Worm (Caenorhabditis elegans): Measurements from ENCODE around the gene atat-2.

- no peak for TF ChIP-seq ama-1 (optimal IDR thresholded peaks at IDR 0.05)
- TF ChIP-seq hmg-4 (GFP tag; optimal IDR thresholded peaks at IDR 0.05), result no peak
- no peak for TF ChIP-seq sea-1 (GFP tag; conservative IDR thresholded peaks at IDR 0.05)
- TF ChIP-seq ceh-36 (tag; optimal IDR thresholded peaks at IDR 0.05), result no peak
- TF ChIP-seq tbx-11 (GFP tag; IDR thresholded peaks at IDR 0.05), result no peak
- TF ChIP-seq pes-1 (GFP tag; IDR thresholded peaks at IDR 0.05), result no peak
Measured at ce11 chrX:5854452-5855234, 5.7 kb downstream of the atat-2 start.

Data from whole organism, early embryonic.